Worm (Caenorhabditis elegans) whole organism, L3 larva: ENCODE measurements around the gene twf-2.

Experiments used
- R02D3.7 ChIP-seq: fragments of 150-350 bp; optimal IDR thresholded peaks from 2 replicates; lab custom pipeline; 2014; ENCODE audit warnings: missing biosample characterization, missing genetic modification characterization
- ZK546.5 ChIP-seq: sonication (generic microtip); optimal IDR thresholded peaks from 2 replicates; lab custom pipeline; 2017; ENCODE audit warnings: missing biosample characterization, missing genetic modification characterization
- aly-2 ChIP-seq: fragments of 150-350 bp; optimal IDR thresholded peaks from 2 replicates; lab custom pipeline; 2014; ENCODE audit warnings: missing biosample characterization, missing genetic modification characterization
- ama-1 ChIP-seq: fragments of 150-350 bp; optimal IDR thresholded peaks from 2 replicates; lab custom pipeline; 2018
- ceh-16 ChIP-seq: sonication (generic microtip); optimal IDR thresholded peaks from 2 replicates; lab custom pipeline; 2017; ENCODE audit warnings: missing biosample characterization, missing genetic modification characterization
- ceh-28 ChIP-seq: fragments of 150-350 bp; optimal IDR thresholded peaks from 2 replicates; lab custom pipeline; 2014; ENCODE audit warnings: missing biosample characterization, missing genetic modification reagents, missing genetic modification characterization
- ceh-82 ChIP-seq: fragments of 150-350 bp; optimal IDR thresholded peaks from 2 replicates; lab custom pipeline; 2014; ENCODE audit warnings: missing biosample characterization, missing genetic modification characterization
- ceh-9 ChIP-seq: sonication (generic microtip); optimal IDR thresholded peaks from 2 replicates; lab custom pipeline; 2018; ENCODE audit warnings: missing biosample characterization, missing genetic modification characterization
- daf-12 ChIP-seq: fragments of 150-350 bp; optimal IDR thresholded peaks from 2 replicates; lab custom pipeline; 2014; ENCODE audit warnings: missing biosample characterization, missing genetic modification reagents, missing genetic modification characterization
- egl-27 ChIP-seq: sonication (generic microtip); optimal IDR thresholded peaks from 4 replicates; lab custom pipeline; 2017; ENCODE audit warnings: missing biosample characterization, missing genetic modification reagents, missing genetic modification characterization
- egl-5 ChIP-seq: fragments of 150-350 bp; optimal IDR thresholded peaks from 2 replicates; lab custom pipeline; 2017; ENCODE audit warnings: missing biosample characterization, missing genetic modification reagents, missing genetic modification characterization, inconsistent platforms
- elt-2 ChIP-seq: sonication (generic microtip); optimal IDR thresholded peaks from 2 replicates; lab custom pipeline; 2016; ENCODE audit warnings: missing genetic modification reagents, mild to moderate bottlenecking, missing genetic modification characterization, missing compliant biosample characterization
- elt-3 ChIP-seq, 3 experiments: fragments of 150-350 bp in 1 of 3; sonication (generic microtip) in 2 of 3; optimal IDR thresholded peaks; 2 replicates in 2 of 3; 4 replicates in 1 of 3; lab custom pipeline; 2014 to 2017; ENCODE audit warnings: missing biosample characterization in 3 of 3, missing genetic modification characterization in 3 of 3
- eor-1 ChIP-seq, 2 experiments: fragments of 150-350 bp; optimal IDR thresholded peaks; 2 replicates each; lab custom pipeline; 2014 to 2018; ENCODE audit warnings: missing biosample characterization in 2 of 2, missing genetic modification characterization in 2 of 2
- fkh-2 ChIP-seq: fragments of 150-350 bp; optimal IDR thresholded peaks from 2 replicates; lab custom pipeline; 2014; ENCODE audit warnings: missing biosample characterization, missing genetic modification reagents, missing genetic modification characterization
- fos-1 ChIP-seq: fragments of 150-350 bp; optimal IDR thresholded peaks from 2 replicates; lab custom pipeline; 2014; ENCODE audit warnings: missing biosample characterization, missing genetic modification characterization
- lin-39 ChIP-seq: fragments of 150-350 bp; optimal IDR thresholded peaks from 2 replicates; lab custom pipeline; 2018; ENCODE audit warnings: missing biosample characterization, missing genetic modification reagents, missing genetic modification characterization
- lsy-12 ChIP-seq: sonication (generic microtip); optimal IDR thresholded peaks from 2 replicates; lab custom pipeline; 2016; ENCODE audit warnings: mild to moderate bottlenecking, missing genetic modification characterization, missing compliant biosample characterization
- mdl-1 ChIP-seq: fragments of 150-350 bp; optimal IDR thresholded peaks from 2 replicates; lab custom pipeline; 2014; ENCODE audit warnings: missing biosample characterization, missing genetic modification characterization
- nfya-1 ChIP-seq: sonication (generic microtip); optimal IDR thresholded peaks from 2 replicates; lab custom pipeline; 2017; ENCODE audit warnings: missing genetic modification characterization, mild to moderate bottlenecking, missing compliant biosample characterization, antibody characterized with exemption, moderate library complexity; ENCODE audit not compliant: insufficient read depth
- nhr-11 ChIP-seq: fragments of 150-350 bp; optimal IDR thresholded peaks from 2 replicates; lab custom pipeline; 2014; ENCODE audit warnings: missing biosample characterization, missing genetic modification characterization
- nhr-12 ChIP-seq: fragments of 150-350 bp; optimal IDR thresholded peaks from 2 replicates; lab custom pipeline; 2014; ENCODE audit warnings: missing biosample characterization, missing genetic modification characterization
- nhr-23 ChIP-seq: fragments of 150-350 bp; optimal IDR thresholded peaks from 2 replicates; lab custom pipeline; 2014; ENCODE audit warnings: missing biosample characterization, missing genetic modification reagents, missing genetic modification characterization
- nhr-237 ChIP-seq: fragments of 150-350 bp; optimal IDR thresholded peaks from 2 replicates; lab custom pipeline; 2014; ENCODE audit warnings: missing biosample characterization, missing genetic modification characterization
- nhr-28 ChIP-seq: fragments of 150-350 bp; optimal IDR thresholded peaks from 2 replicates; lab custom pipeline; 2014; ENCODE audit warnings: missing biosample characterization, missing genetic modification characterization
- nhr-76 ChIP-seq: fragments of 150-350 bp; sonication (generic microtip); optimal IDR thresholded peaks from 5 replicates; lab custom pipeline; 2014; ENCODE audit warnings: missing biosample characterization, missing genetic modification characterization
- nhr-77 ChIP-seq: fragments of 150-350 bp; optimal IDR thresholded peaks from 2 replicates; lab custom pipeline; 2014; ENCODE audit warnings: missing biosample characterization, missing genetic modification characterization
- pqm-1 ChIP-seq: fragments of 150-350 bp; optimal IDR thresholded peaks from 2 replicates; lab custom pipeline; 2017; ENCODE audit warnings: missing biosample characterization, missing genetic modification characterization, inconsistent platforms
- sea-2 ChIP-seq: fragments of 150-350 bp; sonication (generic microtip); optimal IDR thresholded peaks from 4 replicates; lab custom pipeline; 2014; ENCODE audit warnings: missing biosample characterization, missing genetic modification reagents, missing genetic modification characterization
- skn-1 ChIP-seq: fragments of 150-350 bp; optimal IDR thresholded peaks from 2 replicates; lab custom pipeline; 2014; ENCODE audit warnings: missing biosample characterization, missing genetic modification characterization
- snpc-4 ChIP-seq: fragments of 150-350 bp; optimal IDR thresholded peaks from 2 replicates; lab custom pipeline; 2014; ENCODE audit warnings: missing biosample characterization, missing genetic modification characterization
- tbx-2 ChIP-seq: sonication (generic microtip); optimal IDR thresholded peaks from 2 replicates; lab custom pipeline; 2016; ENCODE audit warnings: mild to moderate bottlenecking, missing genetic modification characterization, missing compliant biosample characterization
- unc-39 ChIP-seq: sonication (generic microtip); optimal IDR thresholded peaks from 4 replicates; lab custom pipeline; 2017; ENCODE audit warnings: missing biosample characterization, missing genetic modification characterization
- unc-62 ChIP-seq: fragments of 150-350 bp; sonication (generic microtip); optimal IDR thresholded peaks from 4 replicates; lab custom pipeline; 2014; ENCODE audit warnings: missing biosample characterization, missing genetic modification reagents, missing genetic modification characterization
- zag-1 ChIP-seq: fragments of 150-350 bp; optimal IDR thresholded peaks from 2 replicates; lab custom pipeline; 2014; ENCODE audit warnings: missing biosample characterization, missing genetic modification characterization
- ztf-11 ChIP-seq: fragments of 150-350 bp; optimal IDR thresholded peaks from 2 replicates; lab custom pipeline; 2014; ENCODE audit warnings: missing biosample characterization, missing genetic modification characterization
- ztf-4 ChIP-seq: fragments of 150-350 bp; optimal IDR thresholded peaks from 2 replicates; lab custom pipeline; 2014; ENCODE audit warnings: missing biosample characterization, missing genetic modification characterization

Gene twf-2

ce11 chrX:16416790-16417330, 29.1 kb upstream of the twf-2 start, which contains the start of gene eat-17:
TSS of gene eat-17 (minus strand) at chrX:16416840.
- TF ChIP-seq nhr-76 (tag; lab: Kevin White, UChicago) (no peak), daf-12 (no peak), nhr-12 (no peak), zag-1 (no peak), skn-1 (tag; lab: Kevin White, UChicago) (no peak), egl-27 (tag; lab: Kevin White, UChicago) (no peak), lsy-12 (tag; lab: Kevin White, UChicago) (no peak), unc-39 (tag; lab: Kevin White, UChicago) (no peak), ztf-11 (tag; lab: Kevin White, UChicago) (no peak), ceh-28 (tag; lab: Kevin White, UChicago) (no peak), ceh-9 (tag; lab: Kevin White, UChicago) (no peak), elt-3 (tag; optimal IDR thresholded peaks at IDR 0.05; lab: Kevin White, UChicago) (no peak), nhr-11 (no peak), eor-1 (tag; optimal IDR thresholded peaks at IDR 0.05; lab: Kevin White, UChicago) (no peak), fos-1 (no peak), tbx-2 (tag; lab: Kevin White, UChicago) (no peak), pqm-1 (tag; lab: Kevin White, UChicago) (no peak)

DNA sequence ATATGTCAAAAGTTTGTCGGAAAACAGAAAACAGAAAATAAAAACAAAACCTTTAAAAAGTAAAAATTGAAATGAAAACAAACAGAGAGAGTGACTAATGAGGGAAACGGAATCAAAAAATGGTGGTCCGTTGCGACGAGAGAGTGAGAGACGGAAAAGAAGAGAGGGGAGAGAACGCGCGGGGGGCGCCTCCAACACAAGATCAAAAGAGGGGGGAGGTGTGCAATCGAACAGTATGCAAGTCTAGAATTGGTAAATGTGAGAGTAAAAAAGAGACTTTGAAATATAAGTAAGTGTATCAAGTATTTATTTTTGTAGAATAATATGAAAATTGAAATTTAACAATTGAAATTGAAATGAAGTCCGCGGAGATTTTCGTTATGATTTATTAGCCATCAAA, 27.6 kb upstream of the twf-2 start:
- TF ChIP-seq zag-1 (no peak), ztf-11 (tag; lab: Kevin White, UChicago) (no peak), fkh-2 (tag; lab: Kevin White, UChicago) (no peak), mdl-1 (tag; lab: Kevin White, UChicago) (no peak), lin-39 (tag; lab: Kevin White, UChicago) (no peak), fos-1 (no peak), ama-1 (lab: Kevin White, UChicago) (no peak), tbx-2 (tag; lab: Kevin White, UChicago) (no peak), aly-2 (tag; lab: Kevin White, UChicago) (no peak), nfya-1 (no peak), nhr-77 (tag; lab: Kevin White, UChicago) (no peak), nhr-12 (no peak), sea-2 (GFP tag; lab: Kevin White, UChicago) (no peak)

ce11 chrX:16432143-16432542, 13.9 kb upstream of the twf-2 start, which contains the start of gene F38E9.6:
TSS of gene F38E9.6 (plus strand) at chrX:16432443.
- TF ChIP-seq unc-39 (tag; lab: Kevin White, UChicago), result no peak
- TF ChIP-seq zag-1, result no peak
- TF ChIP-seq nhr-23 (tag; lab: Kevin White, UChicago), result no peak
- no peak for TF ChIP-seq daf-12
- TF ChIP-seq ztf-11 (tag; lab: Kevin White, UChicago), result no peak
- no peak for TF ChIP-seq nhr-28 (tag; lab: Kevin White, UChicago)
- TF ChIP-seq egl-5 (tag; lab: Kevin White, UChicago), result no peak
- TF ChIP-seq nhr-12, result no peak

ce11 chrX:16440949-16441348, 5.0 kb upstream of the twf-2 start:
- TF ChIP-seq ama-1 (lab: Kevin White, UChicago) (no peak), egl-5 (tag; lab: Kevin White, UChicago) (no peak), nhr-237 (tag; lab: Kevin White, UChicago) (no peak), lsy-12 (tag; lab: Kevin White, UChicago) (no peak), ZK546.5 (no peak), unc-39 (tag; lab: Kevin White, UChicago) (no peak), pqm-1 (tag; lab: Kevin White, UChicago) (no peak), ztf-4 (no peak), nhr-77 (tag; lab: Kevin White, UChicago) (no peak), elt-2 (no peak), fkh-2 (tag; lab: Kevin White, UChicago) (no peak), tbx-2 (tag; lab: Kevin White, UChicago) (no peak), unc-62 (GFP tag; lab: Kevin White, UChicago) (no peak), ceh-82 (tag; lab: Kevin White, UChicago) (no peak), snpc-4 (tag; lab: Kevin White, UChicago) (no peak), ceh-16 (tag; lab: Kevin White, UChicago) (no peak), ztf-11 (tag; lab: Kevin White, UChicago) (no peak), ceh-28 (tag; lab: Kevin White, UChicago) (no peak), R02D3.7 (tag; lab: Kevin White, UChicago) (no peak), nhr-23 (tag; lab: Kevin White, UChicago) (no peak)
